Worm (Caenorhabditis elegans): Measurements from ENCODE around the gene hpo-34.

DNA sequence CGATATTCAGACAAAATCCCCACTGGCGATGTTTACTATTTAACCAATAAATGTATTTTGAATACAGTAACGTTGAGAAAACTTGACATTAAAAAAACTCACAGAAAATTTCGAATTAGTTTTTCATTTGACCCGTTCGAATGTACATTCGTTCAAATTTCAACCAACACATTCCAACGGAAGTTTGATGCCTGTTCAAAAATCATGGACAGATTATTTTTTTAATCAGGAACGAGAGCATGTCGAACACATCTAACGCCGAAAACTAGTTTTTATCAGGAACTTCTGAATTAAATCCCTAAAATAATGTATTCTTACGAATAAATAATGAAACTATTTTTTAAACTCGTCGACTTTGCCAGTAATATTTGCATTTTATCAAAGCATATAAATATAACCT lies 22.8 kb upstream of the hpo-34 start:
- TF ChIP-seq pqm-1 (tag; optimal IDR thresholded peaks at IDR 0.05): no peak
- no peak for TF ChIP-seq elt-2 (tag; optimal IDR thresholded peaks at IDR 0.05)
- no peak for TF ChIP-seq ahr-1 (tag; optimal IDR thresholded peaks at IDR 0.05)
- TF ChIP-seq hlh-15 (tag; optimal IDR thresholded peaks at IDR 0.05): no peak
- TF ChIP-seq ceh-9 (tag; optimal IDR thresholded peaks at IDR 0.05): no peak
- TF ChIP-seq ets-4 (tag; optimal IDR thresholded peaks at IDR 0.05): no peak
- TF ChIP-seq odd-2 (tag; optimal IDR thresholded peaks at IDR 0.05): no peak
- no peak for TF ChIP-seq fkh-6 (tag; optimal IDR thresholded peaks at IDR 0.05)
- no peak for TF ChIP-seq sox-4 (tag; optimal IDR thresholded peaks at IDR 0.05)
- no peak for TF ChIP-seq nhr-11 (tag; optimal IDR thresholded peaks at IDR 0.05)
- no peak for TF ChIP-seq sox-2 (GFP tag; IDR thresholded peaks at IDR 0.05)
